Worm (Caenorhabditis elegans) whole organism, L1 larva: ENCODE data around the gene lgc-10.

Source experiments
- ceh-8 ChIP-seq: fragments of 200-800 bp; sonication (Bioruptor generic); optimal IDR thresholded peaks from 2 replicates; lab custom pipeline; 2018; ENCODE audit warnings: mild to moderate bottlenecking, missing genetic modification characterization, moderate library complexity, missing compliant biosample characterization
- dpl-1 ChIP-seq, 3 experiments: fragments of 150-350 bp in 2 of 3; sonication (generic microtip) in 1 of 3; optimal IDR thresholded peaks; 2 replicates each; lab custom pipeline; 2014 to 2017; ENCODE audit warnings: missing biosample characterization in 3 of 3, missing genetic modification characterization in 3 of 3, missing genetic modification reagents in 3 of 3
- lin-35 ChIP-seq, 2 experiments: fragments of 150-350 bp; optimal IDR thresholded peaks; 2 replicates each; lab custom pipeline; 2014; ENCODE audit warnings: missing biosample characterization in 2 of 2, missing genetic modification characterization in 2 of 2, missing genetic modification reagents in 2 of 2
- lin-39 ChIP-seq: fragments of 150-350 bp; optimal IDR thresholded peaks from 2 replicates; lab custom pipeline; 2014; ENCODE audit warnings: missing biosample characterization, missing genetic modification reagents, missing genetic modification characterization
- nhr-11 ChIP-seq: fragments of 150-350 bp; optimal IDR thresholded peaks from 2 replicates; lab custom pipeline; 2014; ENCODE audit warnings: missing biosample characterization, missing genetic modification characterization
- nhr-12 ChIP-seq: sonication (generic microtip); optimal IDR thresholded peaks from 2 replicates; lab custom pipeline; 2017; ENCODE audit warnings: missing biosample characterization, missing genetic modification characterization
- nhr-20 ChIP-seq: sonication (generic microtip); optimal IDR thresholded peaks from 2 replicates; lab custom pipeline; 2016; ENCODE audit warnings: mild to moderate bottlenecking, missing genetic modification characterization, missing compliant biosample characterization
- nhr-237 ChIP-seq: fragments of 150-350 bp; optimal IDR thresholded peaks from 2 replicates; lab custom pipeline; 2014; ENCODE audit warnings: missing biosample characterization, missing genetic modification characterization
- snpc-4 ChIP-seq: fragments of 150-350 bp; optimal IDR thresholded peaks from 2 replicates; lab custom pipeline; 2014; ENCODE audit warnings: missing biosample characterization, missing genetic modification characterization
- unc-130 ChIP-seq: fragments of 150-350 bp; optimal IDR thresholded peaks from 2 replicates; lab custom pipeline; 2017; ENCODE audit warnings: missing biosample characterization, missing genetic modification characterization, inconsistent platforms
- unc-62 ChIP-seq: fragments of 150-350 bp; optimal IDR thresholded peaks from 2 replicates; lab custom pipeline; 2014; ENCODE audit warnings: missing biosample characterization, missing genetic modification reagents, missing genetic modification characterization
- unc-98 ChIP-seq: fragments of 200-800 bp; sonication (Bioruptor generic); IDR thresholded peaks from 2 replicates; pipeline ENCODE4 v1.3.6; 2022; ENCODE audit warnings: missing genetic modification characterization, missing compliant biosample characterization

- TF ChIP-seq lin-39 (tag; lab: Kevin White, UChicago) (no peak), snpc-4 (tag; lab: Kevin White, UChicago) (no peak), nhr-11 (tag; lab: Kevin White, UChicago) (no peak), nhr-237 (tag; lab: Kevin White, UChicago) (no peak), ceh-8 (GFP tag; lab: Kevin White, UChicago) (no peak), unc-98 (GFP tag; lab: Robert Waterston, UW) (no peak), nhr-12 (tag; lab: Kevin White, UChicago) (no peak), unc-62 (no peak), nhr-20 (tag; lab: Kevin White, UChicago) (no peak), unc-130 (tag; lab: Kevin White, UChicago) (no peak), dpl-1 (GFP tag; optimal IDR thresholded peaks at IDR 0.05; lab: Kevin White, UChicago) (no peak), lin-35 (GFP tag; optimal IDR thresholded peaks at IDR 0.05; lab: Kevin White, UChicago) (no peak)
Measured at ce11 chrIV:6464005-6464404, 6.6 kb upstream of the lgc-10 start, which contains the start of gene acr-25.
